Fruit fly (Drosophila melanogaster): ENCODE data around the gene GATAe.

- TF ChIP-seq CTCF (optimal IDR thresholded peaks at IDR 0.05) (no peak), CG8478 (optimal IDR thresholded peaks at IDR 0.05) (no peak)
Observed at dm6 chr3R:15998972-15999721, 9.8 kb upstream of the GATAe start.

All from S2 (cell line).